Worm (Caenorhabditis elegans) whole organism, late embryonic: Measurements from ENCODE around the gene B0303.7.

Experiments used
- ama-1 ChIP-seq: fragments of 150-350 bp; optimal IDR thresholded peaks from 2 replicates; lab custom pipeline; 2014
- ceh-2 ChIP-seq: sonication (generic microtip); optimal IDR thresholded peaks from 2 replicates; lab custom pipeline; 2016; ENCODE audit warnings: missing genotype, missing genetic modification characterization, missing compliant biosample characterization
- ceh-45 ChIP-seq: fragments of 200-800 bp; sonication (Bioruptor generic); IDR thresholded peaks from 2 replicates; pipeline ENCODE4 v1.3.6; 2022; ENCODE audit warnings: missing genetic modification reagents, missing genetic modification characterization, missing compliant biosample characterization
- ceh-9 ChIP-seq: sonication (generic microtip); optimal IDR thresholded peaks from 2 replicates; lab custom pipeline; 2016; ENCODE audit warnings: mild to moderate bottlenecking, missing genetic modification characterization, inconsistent platforms, missing compliant biosample characterization
- dmd-4 ChIP-seq: sonication (generic microtip); optimal IDR thresholded peaks from 2 replicates; lab custom pipeline; 2016; ENCODE audit warnings: borderline replicate concordance, missing genetic modification characterization, missing compliant biosample characterization
- ets-4 ChIP-seq: sonication (generic microtip); optimal IDR thresholded peaks from 2 replicates; lab custom pipeline; 2016; ENCODE audit warnings: missing genetic modification characterization, missing compliant biosample characterization
- madf-2 ChIP-seq: sonication (generic microtip); optimal IDR thresholded peaks from 2 replicates; lab custom pipeline; 2017; ENCODE audit warnings: missing genetic modification characterization, missing compliant biosample characterization
- odd-2 ChIP-seq: sonication (generic microtip); optimal IDR thresholded peaks from 2 replicates; lab custom pipeline; 2017; ENCODE audit warnings: antibody characterized with exemption, mild to moderate bottlenecking, missing genetic modification characterization, missing compliant biosample characterization
- pha-4 ChIP-seq: fragments of 150-350 bp; optimal IDR thresholded peaks from 2 replicates; lab custom pipeline; 2018; ENCODE audit warnings: missing biosample characterization, missing genetic modification reagents, missing genetic modification characterization
- pqm-1 ChIP-seq: sonication (generic microtip); optimal IDR thresholded peaks from 2 replicates; lab custom pipeline; 2016; ENCODE audit warnings: missing genetic modification characterization, missing compliant biosample characterization
- sdc-2 ChIP-seq: sonication (generic microtip); optimal IDR thresholded peaks from 2 replicates; lab custom pipeline; 2016; ENCODE audit warnings: missing genotype, missing genetic modification characterization, missing compliant biosample characterization
- ttx-3 ChIP-seq: sonication (generic microtip); optimal IDR thresholded peaks from 2 replicates; lab custom pipeline; 2016; ENCODE audit warnings: missing genetic modification reagents, missing genetic modification characterization, missing compliant biosample characterization
- ztf-16 ChIP-seq: sonication (generic microtip); optimal IDR thresholded peaks from 2 replicates; lab custom pipeline; 2017; ENCODE audit warnings: missing genetic modification characterization, missing compliant biosample characterization

- TF ChIP-seq pha-4 (tag; lab: Kevin White, UChicago) (no peak), dmd-4 (tag; lab: Kevin White, UChicago) (no peak), sdc-2 (no peak), pqm-1 (tag; lab: Kevin White, UChicago) (no peak), ztf-16 (no peak), ama-1 (lab: Kevin White, UChicago) (no peak), ceh-9 (tag; lab: Kevin White, UChicago) (no peak), odd-2 (tag; lab: Kevin White, UChicago) (no peak), ceh-2 (no peak), madf-2 (tag; lab: Kevin White, UChicago) (no peak), ets-4 (tag; lab: Kevin White, UChicago) (no peak), ceh-45 (GFP tag; lab: Robert Waterston, UW) (no peak), ttx-3 (tag; lab: Kevin White, UChicago) (no peak)
These were observed 51.8 kb downstream of the B0303.7 start for ce11 chrIII:8745214-8745613.
